Fruit fly (Drosophila melanogaster) whole organism, embryonic: ENCODE data around the gene Rbf.
A peak's percentile ranks its signal among the peaks of the same experiment; 100 is the strongest.

ENCODE experiments used
- B-H2 ChIP-seq: fragments of 200-800 bp; sonication (Bioruptor generic); optimal IDR thresholded peaks from 2 replicates; lab custom pipeline; 2018; ENCODE audit warnings: missing biosample characterization, mild to moderate bottlenecking, missing genetic modification characterization
- C15 ChIP-seq: fragments of 200-800 bp; sonication (Bioruptor generic); IDR thresholded peaks from 3 replicates; pipeline ENCODE4 v1.3.6; 2022; ENCODE audit warnings: missing biosample characterization, missing genetic modification characterization
- CG10565 ChIP-seq: fragments of 200-800 bp; sonication (Bioruptor generic); optimal IDR thresholded peaks from 3 replicates; lab custom pipeline; 2016; ENCODE audit warnings: missing biosample characterization, mild to moderate bottlenecking, missing genetic modification characterization
- CG11093 ChIP-seq: fragments of 200-800 bp; sonication (Bioruptor generic); IDR thresholded peaks from 3 replicates; pipeline ENCODE4 v1.3.6; 2022; ENCODE audit warnings: missing biosample characterization, missing genetic modification characterization
- CG13287 ChIP-seq: fragments of 200-800 bp; sonication (Bioruptor generic); IDR thresholded peaks from 2 replicates; pipeline ENCODE4 v1.3.6; 2022; ENCODE audit warnings: missing biosample characterization, missing genetic modification characterization; ENCODE audit not compliant: partially characterized antibody
- CG14014 ChIP-seq: fragments of 200-800 bp; sonication (Bioruptor generic); IDR thresholded peaks from 2 replicates; pipeline ENCODE4 v1.3.6; 2022; ENCODE audit warnings: missing biosample characterization, missing genetic modification characterization
- CG14441 ChIP-seq: fragments of 200-800 bp; sonication (Bioruptor generic); IDR thresholded peaks from 2 replicates; pipeline ENCODE4 v1.3.6; 2022; ENCODE audit warnings: missing biosample characterization, missing genetic modification characterization
- CG14965 ChIP-seq: fragments of 200-800 bp; sonication (Bioruptor generic); optimal IDR thresholded peaks from 2 replicates; lab custom pipeline; 2016; ENCODE audit warnings: missing biosample characterization, missing genetic modification characterization, borderline replicate concordance
- CG15514 ChIP-seq: fragments of 200-800 bp; sonication (Bioruptor generic); optimal IDR thresholded peaks from 3 replicates; lab custom pipeline; 2017; ENCODE audit warnings: missing biosample characterization, missing genetic modification characterization, mild to moderate bottlenecking, moderate library complexity, missing genetic modification reagents
- CG17612 ChIP-seq: fragments of 200-800 bp; sonication (Bioruptor generic); IDR thresholded peaks from 2 replicates; pipeline ENCODE4 v1.3.6; 2022; ENCODE audit warnings: missing biosample characterization, missing genetic modification characterization
- CG1792 ChIP-seq: fragments of 200-800 bp; sonication (Bioruptor generic); optimal IDR thresholded peaks from 2 replicates; lab custom pipeline; 2016; ENCODE audit warnings: missing biosample characterization, missing genetic modification characterization
- CG2712 ChIP-seq: fragments of 200-800 bp; optimal IDR thresholded peaks from 3 replicates; lab custom pipeline; 2019; ENCODE audit warnings: missing biosample characterization, mild to moderate bottlenecking, missing genetic modification characterization, moderate library complexity
- CG31365 ChIP-seq: fragments of 200-800 bp; sonication (Bioruptor generic); optimal IDR thresholded peaks from 2 replicates; lab custom pipeline; 2018; ENCODE audit warnings: missing biosample characterization, mild to moderate bottlenecking, missing genetic modification characterization
- CG31388 ChIP-seq: fragments of 200-800 bp; sonication (Bioruptor generic); optimal IDR thresholded peaks from 2 replicates; lab custom pipeline; 2016; ENCODE audit warnings: missing biosample characterization, missing genetic modification characterization
- CG31441 ChIP-seq: fragments of 200-800 bp; sonication (Bioruptor generic); IDR thresholded peaks from 2 replicates; pipeline ENCODE4 v1.3.6; 2022; ENCODE audit warnings: missing biosample characterization, missing genetic modification characterization
- CG42726 ChIP-seq: fragments of 200-800 bp; sonication (Bioruptor generic); IDR thresholded peaks from 2 replicates; pipeline ENCODE4 v1.3.6; 2022; ENCODE audit warnings: missing biosample characterization, missing genetic modification characterization; ENCODE audit not compliant: partially characterized antibody
- CG4854 ChIP-seq: fragments of 200-800 bp; sonication (Bioruptor generic); optimal IDR thresholded peaks from 2 replicates; lab custom pipeline; 2016; ENCODE audit warnings: missing biosample characterization, missing genetic modification characterization, inconsistent platforms
- CG6254 ChIP-seq: fragments of 200-800 bp; sonication (Bioruptor generic); optimal IDR thresholded peaks from 3 replicates; lab custom pipeline; 2017; ENCODE audit warnings: mild to moderate bottlenecking, missing biosample characterization, missing genetic modification reagents, missing genetic modification characterization
- CG6689 ChIP-seq: fragments of 200-800 bp; sonication (Bioruptor generic); IDR thresholded peaks from 2 replicates; pipeline ENCODE4 v1.3.6; 2022; ENCODE audit warnings: missing biosample characterization, missing genetic modification characterization
- CG8388 ChIP-seq: fragments of 200-800 bp; sonication (Bioruptor generic); optimal IDR thresholded peaks from 2 replicates; lab custom pipeline; 2019; ENCODE audit warnings: missing biosample characterization, mild to moderate bottlenecking, missing genetic modification characterization, moderate library complexity
- CG9609 ChIP-seq: fragments of 200-800 bp; sonication (Bioruptor generic); optimal IDR thresholded peaks from 3 replicates; lab custom pipeline; 2016; ENCODE audit warnings: missing biosample characterization, missing genetic modification characterization
- Doc3 ChIP-seq: fragments of 200-800 bp; sonication (Bioruptor generic); IDR thresholded peaks from 3 replicates; pipeline ENCODE4 v1.3.6; 2022; ENCODE audit warnings: missing biosample characterization, missing genetic modification characterization; ENCODE audit not compliant: partially characterized antibody
- Fer2 ChIP-seq: fragments of 200-800 bp; sonication (Bioruptor generic); optimal IDR thresholded peaks from 2 replicates; lab custom pipeline; 2018; ENCODE audit warnings: missing biosample characterization, mild to moderate bottlenecking, missing genetic modification characterization, moderate library complexity
- Hey ChIP-seq: fragments of 200-800 bp; sonication (Bioruptor generic); optimal IDR thresholded peaks from 3 replicates; lab custom pipeline; 2018; ENCODE audit warnings: missing biosample characterization, mild to moderate bottlenecking, missing genetic modification characterization
- Hr39 ChIP-seq: fragments of >200 bp; optimal IDR thresholded peaks from 2 replicates; lab custom pipeline; 2017
- Lhr ChIP-seq: fragments of 200-800 bp; sonication (Bioruptor generic); optimal IDR thresholded peaks from 3 replicates; lab custom pipeline; 2017; ENCODE audit warnings: mild to moderate bottlenecking, missing biosample characterization, missing genetic modification reagents, missing genetic modification characterization
- MTF-1 ChIP-seq: fragments of 200-800 bp; sonication (Bioruptor generic); optimal IDR thresholded peaks from 2 replicates; lab custom pipeline; 2018; ENCODE audit warnings: missing biosample characterization, mild to moderate bottlenecking, missing genetic modification characterization, borderline replicate concordance
- Med ChIP-seq: fragments of 200-800 bp; sonication (Bioruptor generic); peaks from one replicate; lab custom pipeline; 2016; ENCODE audit warnings: missing biosample characterization, missing genetic modification characterization, mild to moderate bottlenecking, inconsistent platforms, moderate library complexity
- Oli ChIP-seq: fragments of 200-800 bp; sonication (Bioruptor generic); optimal IDR thresholded peaks from 2 replicates; lab custom pipeline; 2018; ENCODE audit warnings: missing biosample characterization, mild to moderate bottlenecking, missing genetic modification characterization, moderate library complexity
- Pdp1 ChIP-seq, 2 experiments: fragments of 200-800 bp; sonication (Bioruptor generic); optimal IDR thresholded peaks; 3 replicates each; lab custom pipeline; 2016; ENCODE audit warnings: missing biosample characterization in 2 of 2, missing genetic modification characterization in 2 of 2, mild to moderate bottlenecking in 1 of 2, moderate library complexity in 1 of 2
- Side ChIP-seq: fragments of 200-800 bp; sonication (Bioruptor generic); optimal IDR thresholded peaks from 2 replicates; lab custom pipeline; 2016; ENCODE audit warnings: missing biosample characterization, missing genetic modification characterization
- Taf1 ChIP-seq: fragments of 200-800 bp; sonication (Bioruptor generic); IDR thresholded peaks from 2 replicates; pipeline ENCODE4 v1.3.6; 2022; ENCODE audit warnings: missing biosample characterization, missing genetic modification characterization
- Usf ChIP-seq: fragments of 200-800 bp; sonication (Bioruptor generic); optimal IDR thresholded peaks from 2 replicates; lab custom pipeline; 2017; ENCODE audit warnings: missing genotype, missing biosample characterization, missing genetic modification characterization
- bbx ChIP-seq: fragments of 200-800 bp; sonication (Bioruptor generic); IDR thresholded peaks from 2 replicates; pipeline ENCODE4 v1.3.6; 2022; ENCODE audit warnings: missing biosample characterization, missing genetic modification characterization; ENCODE audit not compliant: partially characterized antibody
- crp ChIP-seq, 2 experiments: fragments of 200-800 bp; sonication (Bioruptor generic); optimal IDR thresholded peaks; 2 replicates in 1 of 2; 3 replicates in 1 of 2; lab custom pipeline; 2017; ENCODE audit warnings: missing biosample characterization in 2 of 2, missing genetic modification characterization in 2 of 2, mild to moderate bottlenecking in 1 of 2, moderate library complexity in 1 of 2
- dimm ChIP-seq: fragments of 200-800 bp; sonication (Bioruptor generic); IDR thresholded peaks from 2 replicates; pipeline ENCODE4 v1.3.6; 2022; ENCODE audit warnings: missing biosample characterization, missing genetic modification characterization
- dpn ChIP-seq, 2 experiments: fragments of 200-800 bp; sonication (Bioruptor generic); optimal IDR thresholded peaks; 3 replicates each; lab custom pipeline; 2016; ENCODE audit warnings: missing biosample characterization in 2 of 2, missing genetic modification characterization in 2 of 2
- emc ChIP-seq: fragments of 200-800 bp; sonication (Bioruptor generic); optimal IDR thresholded peaks from 2 replicates; lab custom pipeline; 2016; ENCODE audit warnings: missing biosample characterization, missing genetic modification characterization
- fd102C ChIP-seq: fragments of 200-800 bp; sonication (Bioruptor generic); optimal IDR thresholded peaks from 2 replicates; lab custom pipeline; 2018; ENCODE audit warnings: missing biosample characterization, mild to moderate bottlenecking, missing genetic modification characterization, moderate library complexity
- fd96Cb ChIP-seq: fragments of 200-800 bp; sonication (Bioruptor generic); optimal IDR thresholded peaks from 2 replicates; lab custom pipeline; 2018; ENCODE audit warnings: missing biosample characterization, mild to moderate bottlenecking, missing genetic modification characterization, moderate library complexity
- ham ChIP-seq: fragments of 200-800 bp; sonication (Bioruptor generic); IDR thresholded peaks from 2 replicates; pipeline ENCODE4 v1.3.6; 2022; ENCODE audit warnings: missing biosample characterization, missing genetic modification characterization
- hbn ChIP-seq: fragments of 200-800 bp; sonication (Bioruptor generic); IDR thresholded peaks from 2 replicates; pipeline ENCODE4 v1.3.6; 2022; ENCODE audit warnings: missing biosample characterization, missing genetic modification characterization; ENCODE audit not compliant: partially characterized antibody
- luna ChIP-seq: fragments of 200-800 bp; sonication (Bioruptor generic); optimal IDR thresholded peaks from 2 replicates; lab custom pipeline; 2016; ENCODE audit warnings: missing biosample characterization, missing genetic modification characterization
- mam ChIP-seq: fragments of 200-800 bp; sonication (Bioruptor generic); optimal IDR thresholded peaks from 3 replicates; lab custom pipeline; 2016; ENCODE audit warnings: missing biosample characterization, missing genetic modification characterization
- prd ChIP-seq, 3 experiments: fragments of >200 bp in 2 of 3; fragments of 200-800 bp in 1 of 3; sonication (Bioruptor generic) in 1 of 3; optimal IDR thresholded peaks in 2 of 3; IDR thresholded peaks in 1 of 3; 2 replicates in 2 of 3; 3 replicates in 1 of 3; pipeline versions ENCODE4 v1.3.6 to Lab custom; 2017 to 2022; ENCODE audit warnings: missing biosample characterization in 1 of 3, missing genetic modification characterization in 1 of 3
- pum ChIP-seq: fragments of 200-800 bp; sonication (Bioruptor generic); optimal IDR thresholded peaks from 2 replicates; lab custom pipeline; 2016; ENCODE audit warnings: missing biosample characterization, missing genetic modification characterization
- run ChIP-seq: fragments of 200-800 bp; sonication (Bioruptor generic); optimal IDR thresholded peaks from 3 replicates; lab custom pipeline; 2018; ENCODE audit warnings: missing biosample characterization, mild to moderate bottlenecking, missing genetic modification characterization
- stc ChIP-seq: fragments of 200-800 bp; sonication (Bioruptor generic); IDR thresholded peaks from 2 replicates; pipeline ENCODE4 v1.3.6; 2022; ENCODE audit warnings: missing biosample characterization, missing genetic modification characterization
- sug ChIP-seq: fragments of 200-800 bp; optimal IDR thresholded peaks from 2 replicates; lab custom pipeline; 2019; ENCODE audit warnings: missing biosample characterization, mild to moderate bottlenecking, missing genetic modification characterization, moderate library complexity
- unc-4 ChIP-seq: fragments of 200-800 bp; sonication (Bioruptor generic); IDR thresholded peaks from 2 replicates; pipeline ENCODE4 v1.3.6; 2022; ENCODE audit warnings: missing biosample characterization, missing genetic modification characterization; ENCODE audit not compliant: partially characterized antibody
- vvl ChIP-seq: fragments of 200-800 bp; sonication (Bioruptor generic); IDR thresholded peaks from 2 replicates; pipeline ENCODE4 v1.3.6; 2022; ENCODE audit warnings: missing biosample characterization, missing genetic modification characterization

Gene Rbf

dm6 chrX:841941-842340 is 40.7 kb upstream of the Rbf start (continued):
- no peak for TF ChIP-seq Usf
- no peak for TF ChIP-seq luna (GFP tag; lab: Kevin White, UChicago)
- no peak for TF ChIP-seq Fer2
- no peak for TF ChIP-seq CG31365 (tag; lab: Kevin White, UChicago)
- no peak for TF ChIP-seq CG14965 (GFP tag; lab: Kevin White, UChicago)
- TF ChIP-seq Pdp1 (GFP tag; optimal IDR thresholded peaks at IDR 0.05; lab: Kevin White, UChicago), result no peak
- no peak for TF ChIP-seq mam
- TF ChIP-seq Med (GFP tag; lab: Kevin White, UChicago), result peak; percentile 69
- TF ChIP-seq Hr39 (lab: Kevin White, UChicago), result no peak
- TF ChIP-seq MTF-1, result no peak
- TF ChIP-seq CG14441, result no peak
- TF ChIP-seq CG4854 (GFP tag; lab: Kevin White, UChicago), result no peak
- TF ChIP-seq CG31388 (GFP tag; lab: Kevin White, UChicago), result no peak
- TF ChIP-seq CG14014, result no peak
- no peak for TF ChIP-seq Side (GFP tag; lab: Kevin White, UChicago)
- TF ChIP-seq Doc3, result no peak
- TF ChIP-seq CG11093 (GFP tag; lab: Robert Waterston, UW), result no peak
- no peak for TF ChIP-seq pum
- no peak for TF ChIP-seq fd102C (GFP tag; lab: Kevin White, UChicago)
- TF ChIP-seq CG6689 (GFP tag; lab: Robert Waterston, UW), result no peak
- no peak for TF ChIP-seq ham (GFP tag; lab: Robert Waterston, UW)
- no peak for TF ChIP-seq CG42726 (GFP tag; lab: Robert Waterston, UW)
- no peak for TF ChIP-seq dimm (GFP tag; lab: Robert Waterston, UW)
- no peak for TF ChIP-seq unc-4 (GFP tag; lab: Robert Waterston, UW)
- TF ChIP-seq CG8388 (GFP tag; lab: Kevin White, UChicago), result no peak
- TF ChIP-seq emc (GFP tag; lab: Kevin White, UChicago), result no peak
- TF ChIP-seq CG2712 (tag; lab: Kevin White, UChicago), result peak; percentile 12
- TF ChIP-seq C15 (GFP tag; lab: Robert Waterston, UW), result no peak
- 0 out of 2 replicates have a peak, but pooled peaks have one; percentile 25 for TF ChIP-seq vvl (GFP tag; lab: Robert Waterston, UW)
- no peak for TF ChIP-seq CG6254 (GFP tag; lab: Kevin White, UChicago)
- TF ChIP-seq CG17612 (GFP tag; lab: Robert Waterston, UW), result no peak
- no peak for TF ChIP-seq CG13287 (GFP tag; lab: Robert Waterston, UW)
- TF ChIP-seq CG10565 (GFP tag; lab: Kevin White, UChicago), result no peak
- peak; percentile 19 for TF ChIP-seq Oli (tag; lab: Kevin White, UChicago)
- no peak for TF ChIP-seq B-H2 (GFP tag; lab: Kevin White, UChicago)
- TF ChIP-seq bbx, result no peak
- peak in 1 of 2 experiments; percentile 7 for TF ChIP-seq dpn (GFP tag; optimal IDR thresholded peaks at IDR 0.05; lab: Kevin White, UChicago)
- TF ChIP-seq CG31441 (GFP tag; lab: Robert Waterston, UW), result no peak
- no peak for TF ChIP-seq sug (tag; lab: Kevin White, UChicago)
- TF ChIP-seq prd (optimal IDR thresholded peaks at IDR 0.05; lab: Kevin White, UChicago), result no peak
- TF ChIP-seq prd (GFP tag; IDR thresholded peaks at IDR 0.05; lab: Robert Waterston, UW), result no peak
- no peak for TF ChIP-seq hbn (GFP tag; lab: Robert Waterston, UW)
- TF ChIP-seq Taf1 (GFP tag; lab: Robert Waterston, UW), result no peak
- TF ChIP-seq crp (GFP tag; optimal IDR thresholded peaks at IDR 0.05; lab: Kevin White, UChicago), result no peak
- TF ChIP-seq CG15514 (GFP tag; lab: Kevin White, UChicago), result no peak
- TF ChIP-seq CG1792 (GFP tag; lab: Kevin White, UChicago), result no peak
- TF ChIP-seq fd96Cb (tag; lab: Kevin White, UChicago), result peak; percentile 42
- no peak for TF ChIP-seq Hey (tag; lab: Kevin White, UChicago)
- no peak for TF ChIP-seq stc (GFP tag; lab: Robert Waterston, UW)
- no peak for TF ChIP-seq Lhr (GFP tag; lab: Kevin White, UChicago)
- TF ChIP-seq run (tag; lab: Kevin White, UChicago), result no peak
- TF ChIP-seq CG9609 (GFP tag; lab: Kevin White, UChicago), result no peak
